Fruit fly (Drosophila melanogaster) whole organism: Measurements from ENCODE around the gene CG8360.

ENCODE experiments used
- CG8478 ChIP-seq: fragments of >200 bp; optimal IDR thresholded peaks from 2 replicates; lab custom pipeline; 2018; ENCODE audit warnings: inconsistent platforms
- Dll ChIP-seq: fragments of >200 bp; optimal IDR thresholded peaks from 2 replicates; lab custom pipeline; 2017
- EcR ChIP-seq, 2 experiments: fragments of >200 bp; optimal IDR thresholded peaks; 2 replicates each; lab custom pipeline; 2017; ENCODE audit warnings: missing biosample characterization in 2 of 2, missing genetic modification characterization in 2 of 2, missing genetic modification reagents in 2 of 2
- pan ChIP-seq: fragments of >200 bp; optimal IDR thresholded peaks from 2 replicates; lab custom pipeline; 2017
- psq ChIP-seq: fragments of >200 bp; optimal IDR thresholded peaks from 2 replicates; lab custom pipeline; 2017
- usp ChIP-seq: fragments of >200 bp; optimal IDR thresholded peaks from 2 replicates; lab custom pipeline; 2017; ENCODE audit warnings: missing biosample characterization, missing genetic modification characterization, mixed read lengths

Gene CG8360

dm6 chr2L:8198757-8199156 is 14.0 kb upstream of the CG8360 start, which contains the start of gene PGAP5:
Gene PGAP5, plus strand, starts transcription at chr2L:8198882.
- TF ChIP-seq usp (GFP tag; lab: Kevin White, UChicago) (no peak), pan (no peak), EcR (GFP tag; optimal IDR thresholded peaks at IDR 0.05; lab: Kevin White, UChicago) (no peak), psq (lab: Kevin White, UChicago) (no peak)

dm6 chr2L:8202569-8202968 is 10.2 kb upstream of the CG8360 start:
- TF ChIP-seq EcR (GFP tag; optimal IDR thresholded peaks at IDR 0.05; lab: Kevin White, UChicago), result no peak
- no peak for TF ChIP-seq usp (GFP tag; lab: Kevin White, UChicago)
- TF ChIP-seq Dll (lab: Kevin White, UChicago), result no peak
- no peak for TF ChIP-seq CG8478 (lab: Kevin White, UChicago)
- no peak for TF ChIP-seq pan
- no peak for TF ChIP-seq psq (lab: Kevin White, UChicago)

dm6 chr2L:8203748-8204147 is 9.0 kb upstream of the CG8360 start:
- TF ChIP-seq psq (lab: Kevin White, UChicago) (no peak), CG8478 (lab: Kevin White, UChicago) (no peak), usp (GFP tag; lab: Kevin White, UChicago) (no peak), pan (no peak), Dll (lab: Kevin White, UChicago) (no peak), EcR (GFP tag; optimal IDR thresholded peaks at IDR 0.05; lab: Kevin White, UChicago) (no peak)

- TF ChIP-seq EcR (GFP tag; optimal IDR thresholded peaks at IDR 0.05; lab: Kevin White, UChicago) (no peak), pan (no peak), psq (lab: Kevin White, UChicago) (no peak), CG8478 (lab: Kevin White, UChicago) (no peak), usp (GFP tag; lab: Kevin White, UChicago) (no peak), Dll (lab: Kevin White, UChicago) (no peak)
Observed at dm6 chr2L:8204366-8204765, 8.4 kb upstream of the CG8360 start.

dm6 chr2L:8204996-8205567 is 7.7 kb upstream of the CG8360 start, which contains the start of gene SLC5A11:
Gene SLC5A11, minus strand, starts transcription at chr2L:8205132.
- TF ChIP-seq pan, result peak; percentile 98
- TF ChIP-seq usp (GFP tag; lab: Kevin White, UChicago), result no peak
- TF ChIP-seq EcR (GFP tag; optimal IDR thresholded peaks at IDR 0.05; lab: Kevin White, UChicago), result no peak

dm6 chr2L:8205871-8206270 is 6.9 kb upstream of the CG8360 start, which contains the start of gene CG8419:
Gene CG8419, plus strand, starts transcription at chr2L:8206171.
- no peak for TF ChIP-seq usp (GFP tag; lab: Kevin White, UChicago)
- TF ChIP-seq EcR (GFP tag; optimal IDR thresholded peaks at IDR 0.05; lab: Kevin White, UChicago), result no peak
- no peak for TF ChIP-seq Dll (lab: Kevin White, UChicago)
- no peak for TF ChIP-seq psq (lab: Kevin White, UChicago)
- TF ChIP-seq CG8478 (lab: Kevin White, UChicago), result no peak
- no peak for TF ChIP-seq pan

dm6 chr2L:8209362-8209761 is 3.4 kb upstream of the CG8360 start:
- TF ChIP-seq usp (GFP tag; lab: Kevin White, UChicago) (no peak), psq (lab: Kevin White, UChicago) (no peak), pan (no peak), EcR (GFP tag; optimal IDR thresholded peaks at IDR 0.05; lab: Kevin White, UChicago) (no peak)

dm6 chr2L:8210468-8210867 is 2.3 kb upstream of the CG8360 start:
- TF ChIP-seq usp (GFP tag; lab: Kevin White, UChicago) (no peak), pan (no peak), EcR (GFP tag; optimal IDR thresholded peaks at IDR 0.05; lab: Kevin White, UChicago) (no peak), psq (lab: Kevin White, UChicago) (no peak), CG8478 (lab: Kevin White, UChicago) (no peak), Dll (lab: Kevin White, UChicago) (no peak)

dm6 chr2L:8211070-8211469 is 1.7 kb upstream of the CG8360 start, which contains the start of gene Ssb-c31a:
Gene Ssb-c31a, plus strand, starts transcription at chr2L:8211347.
- TF ChIP-seq usp (GFP tag; lab: Kevin White, UChicago) (no peak), psq (lab: Kevin White, UChicago) (no peak), CG8478 (lab: Kevin White, UChicago) (no peak), pan (no peak), Dll (lab: Kevin White, UChicago) (no peak), EcR (GFP tag; optimal IDR thresholded peaks at IDR 0.05; lab: Kevin White, UChicago) (no peak)

- no peak for TF ChIP-seq psq (lab: Kevin White, UChicago)
- TF ChIP-seq EcR (GFP tag; optimal IDR thresholded peaks at IDR 0.05; lab: Kevin White, UChicago), result no peak
- TF ChIP-seq pan, result no peak
- TF ChIP-seq Dll (lab: Kevin White, UChicago), result no peak
- TF ChIP-seq CG8478 (lab: Kevin White, UChicago), result no peak
- no peak for TF ChIP-seq usp (GFP tag; lab: Kevin White, UChicago)
Observed at dm6 chr2L:8213987-8214386, 1.2 kb downstream of the CG8360 start, which contains the start of gene CG8353. Gene CG8353, plus strand, starts transcription at chr2L:8214045.

- TF ChIP-seq EcR (GFP tag; optimal IDR thresholded peaks at IDR 0.05; lab: Kevin White, UChicago) (no peak), psq (lab: Kevin White, UChicago) (no peak), usp (GFP tag; lab: Kevin White, UChicago) (no peak), pan (no peak), Dll (lab: Kevin White, UChicago) (no peak), CG8478 (lab: Kevin White, UChicago) (no peak)
Observed at dm6 chr2L:8215259-8215929, 2.6 kb downstream of the CG8360 start, which contains the start of gene CG8349. Gene CG8349, plus strand, starts transcription at chr2L:8215915.

- TF ChIP-seq pan, result no peak
- TF ChIP-seq CG8478 (lab: Kevin White, UChicago), result no peak
- no peak for TF ChIP-seq Dll (lab: Kevin White, UChicago)
- TF ChIP-seq EcR (GFP tag; optimal IDR thresholded peaks at IDR 0.05; lab: Kevin White, UChicago), result no peak
- TF ChIP-seq usp (GFP tag; lab: Kevin White, UChicago), result no peak
- no peak for TF ChIP-seq psq (lab: Kevin White, UChicago)
Observed at dm6 chr2L:8217917-8218316, 5.2 kb downstream of the CG8360 start, which contains the start of gene CG8292. Gene CG8292, minus strand, starts transcription at chr2L:8218017.
